Worm (Caenorhabditis elegans) whole organism, young adult: ENCODE measurements around the gene F23F1.5.

ENCODE experiments used
- F37B4.10 ChIP-seq: fragments of 200-800 bp; sonication (Bioruptor generic); IDR thresholded peaks from 2 replicates; pipeline ENCODE4 v1.3.6; 2022; ENCODE audit warnings: missing genetic modification characterization, missing compliant biosample characterization
- F57A8.1 ChIP-seq: fragments of 200-800 bp; sonication (Bioruptor generic); optimal IDR thresholded peaks from 2 replicates; lab custom pipeline; 2018; ENCODE audit warnings: mild to moderate bottlenecking, missing genetic modification characterization, moderate library complexity, missing compliant biosample characterization
- ama-1 ChIP-seq, 3 experiments: fragments of 150-350 bp in 1 of 3; sonication (generic microtip) in 2 of 3; optimal IDR thresholded peaks; 2 replicates each; lab custom pipeline; 2014 to 2018; ENCODE audit warnings: missing biosample characterization in 2 of 3, missing genetic modification characterization in 2 of 3, missing genetic modification reagents in 2 of 3
- athp-1 ChIP-seq: sonication (generic microtip); optimal IDR thresholded peaks from 2 replicates; lab custom pipeline; 2017; ENCODE audit warnings: mild to moderate bottlenecking, missing genetic modification characterization, missing compliant biosample characterization
- ccch-3 ChIP-seq: fragments of 200-800 bp; sonication (Bioruptor generic); optimal IDR thresholded peaks from 2 replicates; lab custom pipeline; 2018; ENCODE audit warnings: mild to moderate bottlenecking, missing genetic modification characterization, missing compliant biosample characterization
- chd-7 ChIP-seq: sonication (generic microtip); optimal IDR thresholded peaks from 2 replicates; lab custom pipeline; 2016; ENCODE audit warnings: mild to moderate bottlenecking, missing genetic modification characterization, moderate library complexity, missing compliant biosample characterization
- gei-17 ChIP-seq: fragments of 200-800 bp; sonication (Bioruptor generic); optimal IDR thresholded peaks from 2 replicates; lab custom pipeline; 2018; ENCODE audit warnings: mild to moderate bottlenecking, missing genetic modification characterization, missing compliant biosample characterization
- him-1 ChIP-seq: sonication (generic microtip); optimal IDR thresholded peaks from 2 replicates; lab custom pipeline; 2016; ENCODE audit warnings: missing genotype, missing genetic modification reagents, missing genetic modification characterization, missing compliant biosample characterization
- lin-35 ChIP-seq, 3 experiments: fragments of 150-350 bp in 2 of 3; sonication (generic microtip) in 1 of 3; optimal IDR thresholded peaks; 2 replicates each; lab custom pipeline; 2014 to 2018; ENCODE audit warnings: missing biosample characterization in 3 of 3, missing genetic modification characterization in 3 of 3, missing genetic modification reagents in 3 of 3
- mel-28 ChIP-seq: sonication (generic microtip); optimal IDR thresholded peaks from 2 replicates; lab custom pipeline; 2016; ENCODE audit warnings: borderline replicate concordance, mild to moderate bottlenecking, missing genetic modification characterization, missing compliant biosample characterization
- nfya-1 ChIP-seq: sonication (generic microtip); optimal IDR thresholded peaks from 2 replicates; lab custom pipeline; 2017; ENCODE audit warnings: antibody characterized with exemption, missing compliant biosample characterization, missing genetic modification characterization, borderline replicate concordance; ENCODE audit not compliant: insufficient read depth
- snpc-4 ChIP-seq, 5 experiments: fragments of 150-350 bp in 1 of 5; sonication (generic microtip) in 4 of 5; optimal IDR thresholded peaks; 2 replicates each; lab custom pipeline; 2014 to 2018; ENCODE audit warnings: missing genetic modification characterization in 5 of 5, missing biosample characterization in 3 of 5, antibody characterized with exemption in 2 of 5, mild to moderate bottlenecking in 2 of 5, missing compliant biosample characterization in 2 of 5, missing genotype in 2 of 5, moderate library complexity in 2 of 5, missing genetic modification reagents in 1 of 5
- unc-130 ChIP-seq: sonication (generic microtip); optimal IDR thresholded peaks from 2 replicates; lab custom pipeline; 2016; ENCODE audit warnings: missing genetic modification reagents, missing genetic modification characterization, missing compliant biosample characterization
- unc-62 ChIP-seq: fragments of 150-350 bp; optimal IDR thresholded peaks from 2 replicates; lab custom pipeline; 2014; ENCODE audit warnings: missing biosample characterization, missing genetic modification reagents, missing genetic modification characterization

- TF ChIP-seq ama-1 (optimal IDR thresholded peaks at IDR 0.05; lab: Kevin White, UChicago), result no peak
- TF ChIP-seq ama-1 (GFP tag; optimal IDR thresholded peaks at IDR 0.05; lab: Kevin White, UChicago), result no peak
- no peak for TF ChIP-seq lin-35 (GFP tag; optimal IDR thresholded peaks at IDR 0.05; lab: Kevin White, UChicago)
- no peak for TF ChIP-seq gei-17 (GFP tag; lab: Kevin White, UChicago)
- TF ChIP-seq mel-28 (tag; lab: Kevin White, UChicago), result no peak
- no peak for TF ChIP-seq him-1 (tag; lab: Kevin White, UChicago)
- no peak for TF ChIP-seq athp-1 (tag; lab: Kevin White, UChicago)
- TF ChIP-seq unc-130, result no peak
- TF ChIP-seq unc-62 (GFP tag; lab: Kevin White, UChicago), result no peak
- TF ChIP-seq F37B4.10 (GFP tag; lab: Robert Waterston, UW), result no peak
- TF ChIP-seq chd-7 (tag; lab: Kevin White, UChicago), result no peak
- no peak for TF ChIP-seq F57A8.1 (GFP tag; lab: Kevin White, UChicago)
- no peak for TF ChIP-seq ccch-3 (GFP tag; lab: Kevin White, UChicago)
- no peak for TF ChIP-seq nfya-1 (tag; lab: Kevin White, UChicago)
- TF ChIP-seq snpc-4 (GFP tag; optimal IDR thresholded peaks at IDR 0.05; lab: Kevin White, UChicago), result no peak
- TF ChIP-seq snpc-4 (tag; optimal IDR thresholded peaks at IDR 0.05; lab: Kevin White, UChicago), result no peak
These were observed 18.7 kb downstream of the F23F1.5 start, which contains the start of gene best-3 for ce11 chrII:12685-13084.
